Worm (Caenorhabditis elegans) whole organism, L1 larva: ENCODE measurements around the gene cpsf-3.

Experiments
- C04F5.9 ChIP-seq: sonication (generic microtip); optimal IDR thresholded peaks from 2 replicates; lab custom pipeline; 2016; ENCODE audit warnings: missing genetic modification characterization, missing compliant biosample characterization
- aha-1 ChIP-seq: fragments of 150-350 bp; optimal IDR thresholded peaks from 2 replicates; lab custom pipeline; 2014; ENCODE audit warnings: missing biosample characterization, missing genetic modification characterization
- blmp-1 ChIP-seq: fragments of 150-350 bp; optimal IDR thresholded peaks from 2 replicates; lab custom pipeline; 2014; ENCODE audit warnings: missing biosample characterization, missing genetic modification characterization
- ceh-8 ChIP-seq: fragments of 200-800 bp; sonication (Bioruptor generic); optimal IDR thresholded peaks from 2 replicates; lab custom pipeline; 2018; ENCODE audit warnings: mild to moderate bottlenecking, missing genetic modification characterization, moderate library complexity, missing compliant biosample characterization
- ceh-82 ChIP-seq, 3 experiments: fragments of 150-350 bp in 1 of 3; sonication (generic microtip) in 2 of 3; optimal IDR thresholded peaks; 2 replicates each; lab custom pipeline; 2014 to 2017; ENCODE audit warnings: missing biosample characterization in 3 of 3, missing genetic modification characterization in 3 of 3
- dpl-1 ChIP-seq, 3 experiments: fragments of 150-350 bp in 2 of 3; sonication (generic microtip) in 1 of 3; optimal IDR thresholded peaks; 2 replicates each; lab custom pipeline; 2014 to 2017; ENCODE audit warnings: missing biosample characterization in 3 of 3, missing genetic modification characterization in 3 of 3, missing genetic modification reagents in 3 of 3
- efl-1 ChIP-seq, 4 experiments: fragments of 150-350 bp; optimal IDR thresholded peaks in 3 of 4; peaks in 1 of 4; 1 replicate in 1 of 4; 2 replicates in 3 of 4; lab custom pipeline; 2014; ENCODE audit warnings: missing biosample characterization in 2 of 4, missing genetic modification characterization in 2 of 4, missing genetic modification reagents in 2 of 4
- egl-27 ChIP-seq, 2 experiments: fragments of 150-350 bp in 1 of 2; sonication (generic microtip); optimal IDR thresholded peaks; 3 replicates each; lab custom pipeline; 2017 to 2018; ENCODE audit warnings: missing biosample characterization in 2 of 2, missing genetic modification characterization in 2 of 2, missing genetic modification reagents in 2 of 2
- elt-2 ChIP-seq: sonication (generic microtip); optimal IDR thresholded peaks from 2 replicates; lab custom pipeline; 2016; ENCODE audit warnings: missing genetic modification characterization, mild to moderate bottlenecking, inconsistent platforms, missing compliant biosample characterization, missing genetic modification reagents
- elt-3 ChIP-seq, 6 experiments: fragments of 150-350 bp in 1 of 6; sonication (generic microtip); optimal IDR thresholded peaks; 2 replicates each; lab custom pipeline; 2017 to 2018; ENCODE audit warnings: missing biosample characterization in 6 of 6, missing genetic modification characterization in 6 of 6, inconsistent platforms in 1 of 6
- ets-5 ChIP-seq: fragments of 200-800 bp; sonication (Bioruptor generic); IDR thresholded peaks from 2 replicates; pipeline ENCODE4 v1.3.6; 2022; ENCODE audit warnings: missing genetic modification characterization, missing compliant biosample characterization
- fkh-10 ChIP-seq: sonication (generic microtip); optimal IDR thresholded peaks from 2 replicates; lab custom pipeline; 2017; ENCODE audit warnings: missing biosample characterization, missing genetic modification reagents, missing genetic modification characterization
- fkh-4 ChIP-seq: sonication (generic microtip); optimal IDR thresholded peaks from 2 replicates; lab custom pipeline; 2016; ENCODE audit warnings: missing compliant biosample characterization, missing genetic modification characterization, borderline replicate concordance
- fkh-8 ChIP-seq: sonication (generic microtip); optimal IDR thresholded peaks from 2 replicates; lab custom pipeline; 2016; ENCODE audit warnings: mild to moderate bottlenecking, missing genetic modification characterization, missing compliant biosample characterization
- fos-1 ChIP-seq: fragments of 150-350 bp; optimal IDR thresholded peaks from 2 replicates; lab custom pipeline; 2014; ENCODE audit warnings: missing biosample characterization, missing genetic modification characterization
- grh-1 ChIP-seq: fragments of 200-800 bp; sonication (Bioruptor generic); IDR thresholded peaks from 2 replicates; pipeline ENCODE4 v1.3.6; 2022; ENCODE audit warnings: missing genetic modification reagents, missing genetic modification characterization, missing compliant biosample characterization
- jun-1 ChIP-seq: fragments of 150-350 bp; optimal IDR thresholded peaks from 2 replicates; lab custom pipeline; 2014; ENCODE audit warnings: missing biosample characterization, missing genetic modification reagents, missing genetic modification characterization
- lin-13 ChIP-seq: fragments of 150-350 bp; optimal IDR thresholded peaks from 2 replicates; lab custom pipeline; 2014; ENCODE audit warnings: missing biosample characterization, missing genetic modification reagents, missing genetic modification characterization
- lin-14 ChIP-seq: fragments of 200-800 bp; sonication (Bioruptor generic); optimal IDR thresholded peaks from 2 replicates; lab custom pipeline; 2018; ENCODE audit warnings: mild to moderate bottlenecking, missing genetic modification characterization, moderate library complexity, missing compliant biosample characterization
- lin-35 ChIP-seq, 2 experiments: fragments of 150-350 bp; optimal IDR thresholded peaks; 2 replicates each; lab custom pipeline; 2014; ENCODE audit warnings: missing biosample characterization in 2 of 2, missing genetic modification characterization in 2 of 2, missing genetic modification reagents in 2 of 2
- lin-39 ChIP-seq: fragments of 150-350 bp; optimal IDR thresholded peaks from 2 replicates; lab custom pipeline; 2014; ENCODE audit warnings: missing biosample characterization, missing genetic modification reagents, missing genetic modification characterization
- mdl-1 ChIP-seq, 2 experiments: fragments of 150-350 bp; optimal IDR thresholded peaks; 2 replicates each; lab custom pipeline; 2014 to 2017; ENCODE audit warnings: missing biosample characterization in 2 of 2, missing genetic modification characterization in 2 of 2, inconsistent platforms in 1 of 2
- mef-2 ChIP-seq: fragments of 150-350 bp; optimal IDR thresholded peaks from 2 replicates; lab custom pipeline; 2014; ENCODE audit warnings: missing biosample characterization, missing genetic modification characterization
- mep-1 ChIP-seq: fragments of 150-350 bp; optimal IDR thresholded peaks from 2 replicates; lab custom pipeline; 2014; ENCODE audit warnings: missing biosample characterization, missing genetic modification characterization
- nhr-19 ChIP-seq: fragments of 200-800 bp; sonication (Bioruptor generic); conservative IDR thresholded peaks from 2 replicates; pipeline ENCODE4 v1.3.6; 2022; ENCODE audit warnings: missing genetic modification characterization, missing compliant biosample characterization
- nhr-20 ChIP-seq: sonication (generic microtip); optimal IDR thresholded peaks from 2 replicates; lab custom pipeline; 2016; ENCODE audit warnings: mild to moderate bottlenecking, missing genetic modification characterization, missing compliant biosample characterization
- nhr-237 ChIP-seq: fragments of 150-350 bp; optimal IDR thresholded peaks from 2 replicates; lab custom pipeline; 2014; ENCODE audit warnings: missing biosample characterization, missing genetic modification characterization
- nhr-28 ChIP-seq: fragments of 150-350 bp; optimal IDR thresholded peaks from 2 replicates; lab custom pipeline; 2014; ENCODE audit warnings: missing biosample characterization, missing genetic modification characterization
- nhr-47 ChIP-seq: sonication (generic microtip); optimal IDR thresholded peaks from 2 replicates; lab custom pipeline; 2016; ENCODE audit warnings: mild to moderate bottlenecking, missing genetic modification characterization, moderate library complexity, missing compliant biosample characterization
- nhr-71 ChIP-seq: sonication (generic microtip); optimal IDR thresholded peaks from 2 replicates; lab custom pipeline; 2016; ENCODE audit warnings: mild to moderate bottlenecking, missing genetic modification characterization, moderate library complexity, missing compliant biosample characterization
- nhr-84 ChIP-seq: sonication (generic microtip); optimal IDR thresholded peaks from 2 replicates; lab custom pipeline; 2017; ENCODE audit warnings: missing biosample characterization, missing genetic modification characterization
- nhr-85 ChIP-seq: sonication (generic microtip); peaks from one replicate; lab custom pipeline; 2016; ENCODE audit warnings: missing genetic modification characterization, inconsistent platforms, missing compliant biosample characterization
- nhr-90 ChIP-seq: sonication (generic microtip); optimal IDR thresholded peaks from 2 replicates; lab custom pipeline; 2016; ENCODE audit warnings: mild to moderate bottlenecking, missing genetic modification characterization, missing compliant biosample characterization; ENCODE audit not compliant: poor library complexity
- rnt-1 ChIP-seq: sonication (generic microtip); optimal IDR thresholded peaks from 2 replicates; lab custom pipeline; 2016; ENCODE audit warnings: mild to moderate bottlenecking, missing genetic modification characterization, moderate library complexity, missing compliant biosample characterization
- snu-23 ChIP-seq: sonication (generic microtip); optimal IDR thresholded peaks from 2 replicates; lab custom pipeline; 2016; ENCODE audit warnings: missing genetic modification characterization, missing compliant biosample characterization
- sox-4 ChIP-seq: sonication (generic microtip); optimal IDR thresholded peaks from 2 replicates; lab custom pipeline; 2016; ENCODE audit warnings: missing genetic modification characterization, missing compliant biosample characterization
- swsn-7 ChIP-seq: sonication (generic microtip); optimal IDR thresholded peaks from 2 replicates; lab custom pipeline; 2016; ENCODE audit warnings: missing genetic modification characterization, missing compliant biosample characterization
- tbx-2 ChIP-seq: sonication (generic microtip); optimal IDR thresholded peaks from 2 replicates; lab custom pipeline; 2016; ENCODE audit warnings: missing genetic modification characterization, missing compliant biosample characterization
- unc-130 ChIP-seq: fragments of 150-350 bp; optimal IDR thresholded peaks from 2 replicates; lab custom pipeline; 2017; ENCODE audit warnings: missing biosample characterization, missing genetic modification characterization, inconsistent platforms
- unc-30 ChIP-seq: sonication (generic microtip); optimal IDR thresholded peaks from 2 replicates; lab custom pipeline; 2017; ENCODE audit warnings: missing biosample characterization, missing genetic modification characterization
- unc-86 ChIP-seq: sonication (generic microtip); optimal IDR thresholded peaks from 2 replicates; lab custom pipeline; 2016; ENCODE audit warnings: missing genetic modification characterization, missing compliant biosample characterization
- vab-15 ChIP-seq: sonication (generic microtip); optimal IDR thresholded peaks from 2 replicates; lab custom pipeline; 2017; ENCODE audit warnings: missing genotype, mild to moderate bottlenecking, missing genetic modification characterization, missing compliant biosample characterization
- zag-1 ChIP-seq: fragments of 150-350 bp; optimal IDR thresholded peaks from 2 replicates; lab custom pipeline; 2014; ENCODE audit warnings: missing biosample characterization, missing genetic modification characterization
- zip-4 ChIP-seq: fragments of 200-800 bp; sonication (Bioruptor generic); optimal IDR thresholded peaks from 2 replicates; lab custom pipeline; 2018; ENCODE audit warnings: mild to moderate bottlenecking, missing genetic modification characterization, moderate library complexity, missing compliant biosample characterization

The cpsf-3 gene

ce11 chrIV:13319886-13320650 lies 37.4 kb upstream of the cpsf-3 start:
- TF ChIP-seq unc-86 (tag; lab: Kevin White, UChicago) = no peak
- TF ChIP-seq nhr-47 = no peak
- TF ChIP-seq lin-13 = no peak
- TF ChIP-seq dpl-1 (GFP tag; optimal IDR thresholded peaks at IDR 0.05; lab: Kevin White, UChicago) = no peak
- TF ChIP-seq nhr-28 = no peak
- no peak for TF ChIP-seq vab-15 (tag; lab: Kevin White, UChicago)
- TF ChIP-seq nhr-84 = no peak
- no peak for TF ChIP-seq lin-14 (GFP tag; lab: Kevin White, UChicago)
- TF ChIP-seq zip-4 = no peak
- no peak for TF ChIP-seq zag-1 (tag; lab: Kevin White, UChicago)
- TF ChIP-seq unc-130 (tag; lab: Kevin White, UChicago) = no peak
- TF ChIP-seq rnt-1 = no peak
- TF ChIP-seq lin-35 (GFP tag; optimal IDR thresholded peaks at IDR 0.05; lab: Kevin White, UChicago) = no peak
- TF ChIP-seq egl-27 (tag; optimal IDR thresholded peaks at IDR 0.05; lab: Kevin White, UChicago) = no peak
- TF ChIP-seq elt-2 (tag; lab: Kevin White, UChicago) = no peak
- TF ChIP-seq mep-1 = no peak
- no peak for TF ChIP-seq mef-2
- no peak for TF ChIP-seq C04F5.9 (tag; lab: Kevin White, UChicago)

- TF ChIP-seq fos-1 = peak; percentile 20
- TF ChIP-seq unc-30 = no peak
- peak; percentile 31 for TF ChIP-seq jun-1 (tag; lab: Kevin White, UChicago)
- peak in 1 of 2 experiments; percentile 12 for TF ChIP-seq mdl-1 (tag; optimal IDR thresholded peaks at IDR 0.05; lab: Kevin White, UChicago)
- no peak for TF ChIP-seq sox-4 (tag; lab: Kevin White, UChicago)
- TF ChIP-seq fkh-4 = no peak
- TF ChIP-seq unc-130 (tag; lab: Kevin White, UChicago) = no peak
- TF ChIP-seq nhr-71 (tag; lab: Kevin White, UChicago) = peak; percentile 67
- TF ChIP-seq zip-4 = no peak
- peak; percentile 74 for TF ChIP-seq nhr-19 (GFP tag; lab: Robert Waterston, UW)
- TF ChIP-seq tbx-2 (tag; lab: Kevin White, UChicago) = peak; percentile 3
- peak; percentile 58 for TF ChIP-seq nhr-85 (tag; lab: Kevin White, UChicago)
- no peak for TF ChIP-seq mep-1
- no peak for TF ChIP-seq fkh-10 (GFP tag; lab: Kevin White, UChicago)
- peak; percentile 36 for TF ChIP-seq blmp-1 (tag; lab: Kevin White, UChicago)
- no peak for TF ChIP-seq ets-5 (GFP tag; lab: Robert Waterston, UW)
- TF ChIP-seq lin-39 (tag; lab: Kevin White, UChicago) = no peak
- TF ChIP-seq elt-2 (tag; lab: Kevin White, UChicago) = peak; percentile 94
- TF ChIP-seq snu-23 (GFP tag; lab: Kevin White, UChicago) = peak; percentile 47
- peak; percentile 58 for TF ChIP-seq nhr-90 (tag; lab: Kevin White, UChicago)
- no peak for TF ChIP-seq aha-1 (tag; lab: Kevin White, UChicago)
- no peak for TF ChIP-seq efl-1 (optimal IDR thresholded peaks at IDR 0.05; lab: Kevin White, UChicago)
- peak in 1 of 2 experiments; percentile 87 for TF ChIP-seq efl-1 (GFP tag; optimal IDR thresholded peaks at IDR 0.05 in 1 of 2; lab: Kevin White, UChicago)
- no peak for TF ChIP-seq ceh-82 (tag; optimal IDR thresholded peaks at IDR 0.05; lab: Kevin White, UChicago)
- TF ChIP-seq zag-1 (tag; lab: Kevin White, UChicago) = no peak
- TF ChIP-seq lin-35 (GFP tag; optimal IDR thresholded peaks at IDR 0.05; lab: Kevin White, UChicago) = peak in 1 of 2 experiments; percentile 54
- TF ChIP-seq ceh-8 (GFP tag; lab: Kevin White, UChicago) = no peak
- peak; percentile 34 for TF ChIP-seq lin-14 (GFP tag; lab: Kevin White, UChicago)
- peak; percentile 25 to 82 (median 39) for TF ChIP-seq elt-3 (tag; optimal IDR thresholded peaks at IDR 0.05; lab: Kevin White, UChicago)
- TF ChIP-seq vab-15 (tag; lab: Kevin White, UChicago) = no peak
- TF ChIP-seq swsn-7 (tag; lab: Kevin White, UChicago) = no peak
- TF ChIP-seq dpl-1 (GFP tag; optimal IDR thresholded peaks at IDR 0.05; lab: Kevin White, UChicago) = no peak
- TF ChIP-seq nhr-20 (tag; lab: Kevin White, UChicago) = peak; percentile 83
- no peak for TF ChIP-seq fkh-8
- TF ChIP-seq lin-13 = no peak
- TF ChIP-seq grh-1 (GFP tag; lab: Robert Waterston, UW) = 0 out of 2 replicates have a peak, but pooled peaks have one; percentile 26
- TF ChIP-seq nhr-237 (tag; lab: Kevin White, UChicago) = no peak
- TF ChIP-seq, all 84 proteins: peak for 17
Measured at ce11 chrIV:13318773-13319172, 36.1 kb upstream of the cpsf-3 start.
